Fruit fly (Drosophila melanogaster) Kc167 (cell line): ENCODE measurements around the gene Tlk.

ENCODE experiments used
- h ChIP-seq: fragments of >200 bp; optimal IDR thresholded peaks from 3 replicates; lab custom pipeline; 2018; ENCODE audit warnings: missing external identifiers
- psq ChIP-seq: fragments of >200 bp; optimal IDR thresholded peaks from 2 replicates; lab custom pipeline; 2017; ENCODE audit warnings: missing external identifiers
- ttk ChIP-seq: sonication (Bioruptor generic); optimal IDR thresholded peaks from 2 replicates; lab custom pipeline; 2017; ENCODE audit warnings: missing external identifiers

DNA sequence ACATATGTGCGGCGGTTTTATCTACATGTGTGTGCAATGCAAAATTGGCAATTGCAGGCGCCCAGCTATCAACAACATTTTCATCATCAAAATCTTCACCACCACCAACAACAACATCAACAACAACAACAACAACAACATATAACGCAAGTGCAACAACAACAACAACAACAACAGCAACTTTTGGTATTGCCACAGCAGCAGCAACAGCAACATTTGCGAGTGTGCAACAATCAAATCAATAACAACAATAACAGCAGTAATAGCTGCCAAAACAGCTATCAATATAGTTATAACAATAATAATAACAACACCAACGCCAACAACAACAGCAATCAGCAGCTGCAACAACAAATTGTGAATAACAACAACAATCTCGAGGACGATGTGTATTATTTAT lies 42.6 kb downstream of the Tlk start:
- TF ChIP-seq ttk (lab: Kevin White, UChicago) (no peak), psq (lab: Kevin White, UChicago) (no peak), h (lab: Kevin White, UChicago) (no peak)
